Worm (Caenorhabditis elegans) whole organism, L4/young adult: ENCODE measurements around the gene Y59A8B.12.
"Not testable (repeated sequence)": the region's sequence is repeated elsewhere in the genome, so short reads cannot be mapped to it uniquely, and the experiment has no call there.

Source experiments
- W03F9.2 ChIP-seq: fragments of 150-350 bp; optimal IDR thresholded peaks from 2 replicates; lab custom pipeline; 2014; ENCODE audit warnings: missing biosample characterization, missing genetic modification characterization
- dao-5 ChIP-seq: sonication (generic microtip); optimal IDR thresholded peaks from 2 replicates; lab custom pipeline; 2016; ENCODE audit warnings: missing genotype, missing genetic modification characterization, moderate library complexity, missing compliant biosample characterization
- him-1 ChIP-seq: sonication (generic microtip); optimal IDR thresholded peaks from 2 replicates; lab custom pipeline; 2016; ENCODE audit warnings: missing genotype, missing genetic modification reagents, missing genetic modification characterization, missing compliant biosample characterization

The Y59A8B.12 gene

DNA sequence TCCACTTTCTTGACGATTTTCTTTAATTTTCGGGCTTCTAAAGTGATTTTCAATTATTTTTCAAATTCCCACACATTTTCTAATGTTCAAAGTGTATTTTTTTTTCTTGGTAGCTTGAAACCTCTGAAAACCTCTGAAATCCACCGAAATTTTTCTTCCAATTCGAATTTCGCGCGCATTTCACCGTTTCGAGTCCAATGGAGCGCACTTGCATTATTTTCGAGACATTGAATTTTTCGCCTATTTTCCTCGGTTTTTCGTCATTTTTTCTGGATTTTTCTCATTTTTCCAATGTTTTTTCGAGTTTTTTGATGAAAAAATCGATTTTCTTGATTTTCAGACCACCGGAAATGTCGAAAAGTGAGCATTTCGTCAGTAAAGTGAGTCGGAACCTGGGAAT lies 759 bp upstream of the Y59A8B.12 start, which contains the start of gene slr-2:
Gene slr-2, plus strand, starts transcription at position 341 of the 400 bp plus-strand sequence.
- TF ChIP-seq dao-5 (tag; lab: Kevin White, UChicago) (no peak), him-1 (tag; lab: Kevin White, UChicago) (no peak), W03F9.2 (tag; lab: Kevin White, UChicago) (no peak)

DNA sequence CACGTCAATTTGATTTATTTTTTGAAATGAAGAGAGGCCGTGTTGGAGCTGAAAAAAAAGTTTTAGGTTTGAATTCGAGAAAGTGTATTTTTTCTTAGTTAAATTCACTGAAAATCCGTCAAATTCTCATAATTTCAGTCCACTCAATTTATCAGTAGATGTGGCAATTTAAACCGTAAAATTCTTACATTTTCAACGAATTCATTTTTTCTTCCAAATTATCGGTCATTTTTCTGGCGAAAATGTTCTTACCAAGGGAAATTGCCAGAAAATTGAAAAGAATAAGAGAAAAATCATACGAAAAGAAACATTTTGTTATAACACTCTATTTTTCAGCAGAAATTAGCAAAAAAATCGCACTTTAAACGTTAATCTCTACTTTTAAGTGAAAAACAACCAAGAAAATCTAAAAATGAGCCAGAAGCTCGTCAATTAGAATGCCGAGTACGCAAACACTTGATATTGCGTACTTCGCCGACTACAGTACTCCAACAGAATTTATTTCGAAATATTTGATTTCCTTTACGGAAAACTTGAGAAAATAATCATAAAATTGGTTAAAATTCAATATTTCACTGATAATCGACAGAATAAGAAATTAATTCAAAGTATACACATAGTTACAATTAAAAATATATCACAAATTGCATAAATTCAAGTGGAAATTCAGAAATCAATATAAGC lies 732 bp downstream of the Y59A8B.12 start, which contains the start of gene fbxa-106:
Gene fbxa-106, minus strand, starts transcription at position 51 of the 684 bp plus-strand sequence.
- no peak for TF ChIP-seq dao-5 (tag; lab: Kevin White, UChicago)
- no peak for TF ChIP-seq him-1 (tag; lab: Kevin White, UChicago)
- no peak for TF ChIP-seq W03F9.2 (tag; lab: Kevin White, UChicago)

DNA sequence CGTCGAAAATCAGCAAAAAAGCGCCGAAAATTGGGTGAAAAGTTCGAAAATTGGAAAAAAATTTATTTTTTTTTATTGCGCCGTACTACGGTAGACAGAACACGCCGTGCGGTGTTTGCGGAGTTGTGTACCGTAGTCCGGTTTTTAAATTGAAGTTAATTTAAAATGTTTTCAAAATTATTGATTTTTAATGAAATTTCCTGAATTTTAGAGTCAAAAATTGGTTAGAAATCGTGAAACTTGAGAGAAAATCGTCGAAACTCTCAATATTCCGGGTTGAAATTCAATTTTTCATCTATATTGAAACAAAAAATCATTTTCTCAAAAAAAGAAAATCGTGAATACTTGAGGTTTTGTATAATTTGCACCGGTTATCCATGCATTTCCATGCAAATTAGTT lies 4.2 kb downstream of the Y59A8B.12 start, which contains the start of gene nova-1:
Gene nova-1, minus strand, starts transcription at position 101 of the 400 bp plus-strand sequence.
- TF ChIP-seq him-1 (tag; lab: Kevin White, UChicago) (no peak), W03F9.2 (tag; lab: Kevin White, UChicago) (no peak), dao-5 (tag; lab: Kevin White, UChicago) (no peak)

DNA sequence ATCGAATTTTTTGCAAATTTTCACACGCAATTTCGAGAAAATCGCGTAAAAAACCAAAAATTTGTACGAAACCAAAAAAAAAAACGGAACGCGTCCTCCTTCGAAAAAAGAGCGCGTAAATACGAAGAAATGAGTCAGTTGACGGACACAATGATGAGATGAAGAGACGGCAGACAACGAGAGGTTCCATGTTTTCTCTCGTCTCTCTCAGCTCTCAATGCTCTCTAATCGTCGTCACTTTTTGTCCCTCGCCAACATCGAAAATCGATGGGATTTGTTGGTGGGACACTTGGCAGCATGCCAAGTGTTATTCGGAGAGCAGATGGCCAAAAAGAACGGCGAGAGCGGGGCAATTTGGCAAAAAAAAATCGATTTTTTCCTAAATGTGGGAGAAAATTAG lies 6.9 kb downstream of the Y59A8B.12 start:
- TF ChIP-seq him-1 (tag; lab: Kevin White, UChicago), result peak; percentile 2
- peak; percentile 6 for TF ChIP-seq W03F9.2 (tag; lab: Kevin White, UChicago)
- TF ChIP-seq dao-5 (tag; lab: Kevin White, UChicago), result no peak

DNA sequence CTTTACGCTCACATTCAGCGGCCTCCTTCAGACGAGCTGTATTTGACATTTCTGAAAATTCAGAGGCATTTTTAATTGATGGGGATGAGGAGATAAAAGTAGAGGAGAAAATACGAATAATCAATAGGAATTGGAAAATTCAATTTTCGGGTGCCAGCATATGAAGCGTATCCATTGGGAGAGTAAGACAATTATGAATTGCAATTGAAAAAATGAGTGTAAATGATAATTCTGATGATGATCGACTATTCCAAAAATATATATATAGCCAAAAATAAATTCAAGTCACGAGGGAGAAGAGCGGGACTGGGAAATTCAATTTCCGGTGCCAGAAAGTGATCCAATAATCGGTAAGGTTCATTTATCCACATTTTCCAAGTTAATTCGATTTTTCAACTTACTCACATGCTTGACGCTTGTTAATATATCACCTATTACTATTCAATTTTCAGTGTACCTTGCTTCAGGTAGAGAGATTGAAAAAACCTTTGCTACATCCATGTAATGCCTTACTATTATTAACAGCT lies 19.7 kb downstream of the Y59A8B.12 start, which contains the start of gene Y59A8B.8:
Gene Y59A8B.8, minus strand, starts transcription at position 51 of the 527 bp plus-strand sequence.
- no peak for TF ChIP-seq dao-5 (tag; lab: Kevin White, UChicago)
- TF ChIP-seq him-1 (tag; lab: Kevin White, UChicago), result no peak
- TF ChIP-seq W03F9.2 (tag; lab: Kevin White, UChicago), result no peak

DNA sequence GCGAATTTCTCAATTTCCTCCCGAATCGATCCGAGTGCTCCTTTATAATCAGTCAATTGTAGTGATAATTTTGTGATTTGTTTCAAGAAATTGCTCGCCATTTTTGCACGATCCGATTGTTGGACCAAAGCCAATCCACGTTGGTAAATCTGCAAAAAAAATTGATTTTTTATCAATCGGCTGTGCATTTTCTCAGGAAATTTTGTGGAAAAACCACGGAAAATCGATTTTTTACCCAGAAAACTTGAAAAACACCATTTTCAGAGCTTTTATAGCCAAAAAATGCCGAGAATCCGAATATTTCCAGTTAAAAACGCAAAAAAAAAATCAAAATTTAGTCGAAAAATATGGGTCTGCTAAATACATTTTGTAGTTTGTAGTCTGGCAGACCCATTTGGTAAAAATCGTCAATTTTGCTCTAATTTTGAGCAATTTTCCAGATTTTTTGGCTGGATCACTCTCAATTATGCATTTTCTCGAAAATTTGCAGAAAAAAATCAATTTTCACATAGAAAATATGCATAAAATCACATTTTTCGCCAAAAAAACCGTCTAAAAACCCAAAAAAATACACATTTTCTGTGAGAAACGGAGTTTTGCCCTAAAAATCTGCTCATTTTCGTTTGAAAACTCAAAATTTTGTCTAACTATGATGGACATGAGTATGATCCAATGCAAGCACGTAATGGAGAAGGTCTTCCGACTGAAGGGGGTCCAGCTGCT lies 30.6 kb downstream of the Y59A8B.12 start, which contains the start of the genes Y59A8B.25 and ebp-3:
Gene Y59A8B.25, minus strand, starts transcription at position 101 of the 723 bp plus-strand sequence.
Gene ebp-3, plus strand, starts transcription at position 673 of the 723 bp plus-strand sequence.
- not testable (repeated sequence) for TF ChIP-seq dao-5, him-1, W03F9.2 (tag; lab: Kevin White, UChicago)

DNA sequence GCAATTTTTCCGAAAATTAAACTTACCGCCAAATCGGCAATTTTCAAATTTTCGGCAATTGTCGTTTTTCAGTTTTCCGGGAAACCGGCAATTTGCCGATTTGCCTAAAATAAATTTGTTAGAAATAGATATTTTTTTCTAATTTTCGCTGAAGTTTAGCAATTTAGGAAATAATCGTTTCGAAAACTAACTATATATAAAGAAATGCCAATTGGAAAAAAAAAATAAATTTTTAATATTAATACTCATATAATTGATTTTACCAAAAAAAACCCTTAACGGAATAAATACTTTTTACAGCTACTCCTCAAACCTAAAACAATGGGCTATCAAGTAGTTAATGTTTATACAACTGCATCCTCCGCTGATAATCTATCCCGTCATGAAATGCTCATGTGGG lies 42.8 kb downstream of the Y59A8B.12 start, which contains the start of gene ebp-1:
Gene ebp-1, plus strand, starts transcription at position 301 of the 400 bp plus-strand sequence.
- no peak for TF ChIP-seq dao-5 (tag; lab: Kevin White, UChicago)
- no peak for TF ChIP-seq W03F9.2 (tag; lab: Kevin White, UChicago)
- no peak for TF ChIP-seq him-1 (tag; lab: Kevin White, UChicago)
